Fruit fly (Drosophila melanogaster) whole organism, embryonic: Measurements from ENCODE around the gene ppk.
A peak's percentile ranks its signal among the peaks of the same experiment; 100 is the strongest.

Experiments used
- Aef1 ChIP-seq: fragments of 200-800 bp; sonication (Bioruptor generic); IDR thresholded peaks from 3 replicates; pipeline ENCODE4 v1.3.6; 2022; ENCODE audit warnings: missing biosample characterization, missing genetic modification characterization
- B-H1 ChIP-seq: fragments of 200-800 bp; sonication (Bioruptor generic); IDR thresholded peaks from 3 replicates; pipeline ENCODE4 v1.3.6; 2022; ENCODE audit warnings: missing biosample characterization, missing genetic modification characterization
- BEAF-32 ChIP-seq: fragments of 200-800 bp; sonication (Bioruptor generic); optimal IDR thresholded peaks from 3 replicates; lab custom pipeline; 2017; ENCODE audit warnings: missing biosample characterization, missing genetic modification characterization, mild to moderate bottlenecking, moderate library complexity, missing genetic modification reagents
- BtbVII ChIP-seq: fragments of 200-800 bp; sonication (Bioruptor generic); optimal IDR thresholded peaks from 3 replicates; lab custom pipeline; 2017; ENCODE audit warnings: missing biosample characterization, mild to moderate bottlenecking, missing genetic modification characterization
- CG1024 ChIP-seq: fragments of 200-800 bp; sonication (Bioruptor generic); IDR thresholded peaks from 2 replicates; pipeline ENCODE4 v1.3.6; 2022; ENCODE audit warnings: missing biosample characterization, missing genetic modification characterization
- CG11504 ChIP-seq: fragments of 200-800 bp; sonication (Bioruptor generic); optimal IDR thresholded peaks from 3 replicates; lab custom pipeline; 2019; ENCODE audit warnings: missing biosample characterization, mild to moderate bottlenecking, missing genetic modification characterization, moderate library complexity
- CG11723 ChIP-seq: fragments of 200-800 bp; sonication (Bioruptor generic); optimal IDR thresholded peaks from 2 replicates; lab custom pipeline; 2017; ENCODE audit warnings: missing biosample characterization, mild to moderate bottlenecking, missing genetic modification characterization
- CG12155 ChIP-seq: fragments of 200-800 bp; sonication (Bioruptor generic); optimal IDR thresholded peaks from 3 replicates; lab custom pipeline; 2016; ENCODE audit warnings: missing biosample characterization, missing genetic modification characterization
- CG1602 ChIP-seq: fragments of 200-800 bp; sonication (Bioruptor generic); optimal IDR thresholded peaks from 3 replicates; lab custom pipeline; 2016; ENCODE audit warnings: missing biosample characterization, missing genetic modification characterization
- CG16815 ChIP-seq: fragments of 200-800 bp; sonication (Bioruptor generic); optimal IDR thresholded peaks from 3 replicates; lab custom pipeline; 2017; ENCODE audit warnings: missing biosample characterization, mild to moderate bottlenecking, missing genetic modification characterization
- CG16863 ChIP-seq: fragments of 200-800 bp; sonication (Bioruptor generic); optimal IDR thresholded peaks from 3 replicates; lab custom pipeline; 2016; ENCODE audit warnings: missing biosample characterization, missing genetic modification characterization
- CG2129 ChIP-seq: fragments of 200-800 bp; sonication (Bioruptor generic); IDR thresholded peaks from 2 replicates; pipeline ENCODE4 v1.3.6; 2022; ENCODE audit warnings: missing biosample characterization, missing genetic modification characterization; ENCODE audit not compliant: partially characterized antibody
- CG2889 ChIP-seq: fragments of 200-800 bp; sonication (Bioruptor generic); IDR thresholded peaks from 3 replicates; pipeline ENCODE4 v1.3.6; 2022; ENCODE audit warnings: missing biosample characterization, missing genetic modification characterization
- CG32532 ChIP-seq: fragments of 200-800 bp; sonication (Bioruptor generic); IDR thresholded peaks from 2 replicates; pipeline ENCODE4 v1.3.6; 2022; ENCODE audit warnings: missing biosample characterization, missing genetic modification characterization
- CG32772 ChIP-seq: fragments of 200-800 bp; sonication (Bioruptor generic); IDR thresholded peaks from 2 replicates; pipeline ENCODE4 v1.3.6; 2022; ENCODE audit warnings: missing biosample characterization, missing genetic modification characterization
- CG34376 ChIP-seq: fragments of 200-800 bp; sonication (Bioruptor generic); optimal IDR thresholded peaks from 2 replicates; lab custom pipeline; 2018; ENCODE audit warnings: missing biosample characterization, mild to moderate bottlenecking, missing genetic modification characterization
- CG4820 ChIP-seq: fragments of 200-800 bp; sonication (Bioruptor generic); optimal IDR thresholded peaks from 3 replicates; lab custom pipeline; 2016; ENCODE audit warnings: missing biosample characterization, missing genetic modification characterization
- CG6689 ChIP-seq: fragments of 200-800 bp; sonication (Bioruptor generic); IDR thresholded peaks from 2 replicates; pipeline ENCODE4 v1.3.6; 2022; ENCODE audit warnings: missing biosample characterization, missing genetic modification characterization
- CTCF ChIP-seq: fragments of 200-800 bp; sonication (Bioruptor generic); optimal IDR thresholded peaks from 2 replicates; lab custom pipeline; 2017; ENCODE audit warnings: missing biosample characterization, mild to moderate bottlenecking, missing genetic modification characterization, moderate library complexity
- Fer1 ChIP-seq: fragments of 200-800 bp; sonication (Bioruptor generic); optimal IDR thresholded peaks from 2 replicates; lab custom pipeline; 2017; ENCODE audit warnings: missing biosample characterization, mild to moderate bottlenecking, missing genetic modification characterization
- Hr39 ChIP-seq: fragments of >200 bp; optimal IDR thresholded peaks from 2 replicates; lab custom pipeline; 2017
- NFAT ChIP-seq: fragments of 200-800 bp; sonication (Bioruptor generic); IDR thresholded peaks from 2 replicates; pipeline ENCODE4 v1.3.6; 2022; ENCODE audit warnings: missing biosample characterization, missing genetic modification characterization
- NK7.1 ChIP-seq: fragments of 200-800 bp; sonication (Bioruptor generic); optimal IDR thresholded peaks from 3 replicates; lab custom pipeline; 2016; ENCODE audit warnings: missing biosample characterization, missing genetic modification characterization
- Six4 ChIP-seq: fragments of 200-800 bp; sonication (Bioruptor generic); optimal IDR thresholded peaks from 2 replicates; lab custom pipeline; 2016; ENCODE audit warnings: missing biosample characterization, missing genetic modification characterization
- Sox102F ChIP-seq: fragments of 200-800 bp; sonication (Bioruptor generic); optimal IDR thresholded peaks from 2 replicates; lab custom pipeline; 2018; ENCODE audit warnings: missing biosample characterization, mild to moderate bottlenecking, missing genetic modification characterization, moderate library complexity
- Sry-δ ChIP-seq: fragments of 200-800 bp; sonication (Bioruptor generic); optimal IDR thresholded peaks from 2 replicates; lab custom pipeline; 2016; ENCODE audit warnings: missing biosample characterization, missing genetic modification characterization
- Taf1 ChIP-seq: fragments of 200-800 bp; sonication (Bioruptor generic); IDR thresholded peaks from 2 replicates; pipeline ENCODE4 v1.3.6; 2022; ENCODE audit warnings: missing biosample characterization, missing genetic modification characterization
- bbx ChIP-seq: fragments of 200-800 bp; sonication (Bioruptor generic); IDR thresholded peaks from 2 replicates; pipeline ENCODE4 v1.3.6; 2022; ENCODE audit warnings: missing biosample characterization, missing genetic modification characterization; ENCODE audit not compliant: partially characterized antibody
- bigmax ChIP-seq: fragments of 200-800 bp; sonication (Bioruptor generic); optimal IDR thresholded peaks from 2 replicates; lab custom pipeline; 2018; ENCODE audit warnings: missing biosample characterization, mild to moderate bottlenecking, missing genetic modification characterization
- bsh ChIP-seq, 2 experiments: fragments of 200-800 bp; sonication (Bioruptor generic); optimal IDR thresholded peaks; 2 replicates each; lab custom pipeline; 2017 to 2018; ENCODE audit warnings: mild to moderate bottlenecking in 2 of 2, missing biosample characterization in 2 of 2, missing genetic modification characterization in 2 of 2, moderate library complexity in 1 of 2
- btn ChIP-seq: fragments of 200-800 bp; sonication (Bioruptor generic); optimal IDR thresholded peaks from 2 replicates; lab custom pipeline; 2016; ENCODE audit warnings: missing biosample characterization, missing genetic modification characterization
- cato ChIP-seq: fragments of 200-800 bp; sonication (Bioruptor generic); optimal IDR thresholded peaks from 2 replicates; lab custom pipeline; 2016; ENCODE audit warnings: missing biosample characterization, missing genetic modification characterization, borderline replicate concordance
- crol ChIP-seq: fragments of 200-800 bp; sonication (Bioruptor generic); IDR thresholded peaks from 2 replicates; pipeline ENCODE4 v1.3.6; 2022; ENCODE audit warnings: missing biosample characterization, missing genetic modification characterization
- dati ChIP-seq: fragments of 200-800 bp; sonication (Bioruptor generic); IDR thresholded peaks from 2 replicates; pipeline ENCODE4 v1.3.6; 2022; ENCODE audit warnings: missing biosample characterization, missing genetic modification characterization
- emc ChIP-seq: fragments of 200-800 bp; sonication (Bioruptor generic); optimal IDR thresholded peaks from 2 replicates; lab custom pipeline; 2016; ENCODE audit warnings: missing biosample characterization, missing genetic modification characterization
- exex ChIP-seq: fragments of 200-800 bp; sonication (Bioruptor generic); optimal IDR thresholded peaks from 4 replicates; lab custom pipeline; 2018; ENCODE audit warnings: missing biosample characterization, mild to moderate bottlenecking, missing genetic modification characterization, moderate library complexity
- gce ChIP-seq: fragments of 200-800 bp; sonication (Bioruptor generic); IDR thresholded peaks from 3 replicates; pipeline ENCODE4 v1.3.6; 2022; ENCODE audit warnings: missing biosample characterization, missing genetic modification characterization
- gfzf ChIP-seq: fragments of 200-800 bp; sonication (Bioruptor generic); optimal IDR thresholded peaks from 2 replicates; lab custom pipeline; 2016; ENCODE audit warnings: missing biosample characterization, mild to moderate bottlenecking, missing genetic modification characterization, moderate library complexity
- hth ChIP-seq: fragments of >200 bp; optimal IDR thresholded peaks from 2 replicates; lab custom pipeline; 2017; ENCODE audit warnings: inconsistent platforms
- lmd ChIP-seq: fragments of 200-800 bp; sonication (Bioruptor generic); IDR thresholded peaks from 2 replicates; pipeline ENCODE4 v1.3.6; 2022; ENCODE audit warnings: missing biosample characterization, missing genetic modification characterization
- lov ChIP-seq, 2 experiments: fragments of 200-800 bp in 1 of 2; fragments of >200 bp in 1 of 2; sonication (Bioruptor generic) in 1 of 2; IDR thresholded peaks in 1 of 2; optimal IDR thresholded peaks in 1 of 2; 2 replicates in 1 of 2; 3 replicates in 1 of 2; pipeline versions ENCODE4 v1.3.6 to Lab custom; 2017 to 2022; ENCODE audit warnings: missing biosample characterization in 1 of 2, missing genetic modification characterization in 1 of 2
- nau ChIP-seq: fragments of 200-800 bp; sonication (Bioruptor generic); optimal IDR thresholded peaks from 3 replicates; lab custom pipeline; 2017; ENCODE audit warnings: missing biosample characterization, mild to moderate bottlenecking, missing genetic modification characterization, missing genetic modification reagents
- otp ChIP-seq: fragments of 200-800 bp; sonication (Bioruptor generic); IDR thresholded peaks from 3 replicates; pipeline ENCODE4, ENCODE4 v1.3.6; 2022; ENCODE audit warnings: missing biosample characterization, missing genetic modification characterization
- pnt ChIP-seq: fragments of 200-800 bp; sonication (Bioruptor generic); optimal IDR thresholded peaks from 3 replicates; lab custom pipeline; 2016; ENCODE audit warnings: missing biosample characterization, missing genetic modification characterization
- repo ChIP-seq: fragments of 200-800 bp; sonication (Bioruptor generic); optimal IDR thresholded peaks from 2 replicates; lab custom pipeline; 2016; ENCODE audit warnings: missing biosample characterization, missing genetic modification characterization
- sens-2 ChIP-seq: fragments of 200-800 bp; sonication (Bioruptor generic); IDR thresholded peaks from 2 replicates; pipeline ENCODE4 v1.3.6; 2022; ENCODE audit warnings: missing biosample characterization, missing genetic modification characterization
- so ChIP-seq: fragments of 200-800 bp; sonication (Bioruptor generic); IDR thresholded peaks from 3 replicates; pipeline ENCODE4 v1.3.6; 2022; ENCODE audit warnings: missing biosample characterization, missing genetic modification characterization
- stc ChIP-seq: fragments of 200-800 bp; sonication (Bioruptor generic); IDR thresholded peaks from 2 replicates; pipeline ENCODE4 v1.3.6; 2022; ENCODE audit warnings: missing biosample characterization, missing genetic modification characterization
- tio ChIP-seq: fragments of 200-800 bp; sonication (Bioruptor generic); optimal IDR thresholded peaks from 2 replicates; lab custom pipeline; 2017; ENCODE audit warnings: missing biosample characterization, missing genetic modification characterization, inconsistent platforms
- twi ChIP-seq: fragments of 200-800 bp; optimal IDR thresholded peaks from 2 replicates; lab custom pipeline; 2019; ENCODE audit warnings: missing biosample characterization, mild to moderate bottlenecking, missing genetic modification characterization, moderate library complexity
- tx ChIP-seq: fragments of 200-800 bp; sonication (Bioruptor generic); optimal IDR thresholded peaks from 2 replicates; lab custom pipeline; 2016; ENCODE audit warnings: missing biosample characterization, missing genetic modification characterization
- usp ChIP-seq: fragments of >200 bp; optimal IDR thresholded peaks from 2 replicates; lab custom pipeline; 2017; ENCODE audit warnings: missing biosample characterization, missing genetic modification characterization

ppk gene

dm6 chr2L:14361736-14362180 is 19.2 kb downstream of the ppk start, which contains the start of gene spel1 (continued):
- TF ChIP-seq BEAF-32 (GFP tag; lab: Kevin White, UChicago): no peak
- peak; percentile 72 for TF ChIP-seq Aef1 (GFP tag; lab: Robert Waterston, UW)
- peak; percentile 60 for TF ChIP-seq tio (GFP tag; lab: Kevin White, UChicago)
- TF ChIP-seq gfzf (GFP tag; lab: Kevin White, UChicago): peak; percentile 80
- no peak for TF ChIP-seq hth
- TF ChIP-seq Six4 (GFP tag; lab: Kevin White, UChicago): peak; percentile 74
- TF ChIP-seq B-H1 (GFP tag; lab: Robert Waterston, UW): peak; percentile 73; the same call in 2 of the 3 replicates
- peak; percentile 77 for TF ChIP-seq NFAT
- TF ChIP-seq CG16815 (GFP tag; lab: Kevin White, UChicago): peak; percentile 31
- peak; percentile 66 for TF ChIP-seq CG1602 (GFP tag; lab: Kevin White, UChicago)
- peak; percentile 80 for TF ChIP-seq lmd (GFP tag; lab: Robert Waterston, UW)
- TF ChIP-seq BtbVII (GFP tag; lab: Kevin White, UChicago): peak; percentile 72
- no peak for TF ChIP-seq tx (GFP tag; lab: Kevin White, UChicago)
- no peak for TF ChIP-seq emc
- peak; percentile 17 for TF ChIP-seq CG34376 (GFP tag; lab: Kevin White, UChicago)
- no peak for TF ChIP-seq pnt (GFP tag; lab: Kevin White, UChicago)
- peak; percentile 33; the same call in 1 of the 3 replicates for TF ChIP-seq otp (GFP tag; lab: Robert Waterston, UW)
- no peak for TF ChIP-seq NK7.1 (GFP tag; lab: Kevin White, UChicago)
- TF ChIP-seq Taf1 (GFP tag; lab: Robert Waterston, UW): peak; percentile 47; the same call in 1 of the 2 replicates
- peak; percentile 38 for TF ChIP-seq nau (GFP tag; lab: Kevin White, UChicago)
- peak; percentile 37 for TF ChIP-seq exex
- peak; percentile 8 for TF ChIP-seq Sry-δ
- TF ChIP-seq CG32772 (GFP tag; lab: Robert Waterston, UW): peak; percentile 74
- peak; percentile 20 for TF ChIP-seq cato (GFP tag; lab: Kevin White, UChicago)
- TF ChIP-seq sens-2 (GFP tag; lab: Robert Waterston, UW): peak; percentile 56
- TF ChIP-seq usp (GFP tag; lab: Kevin White, UChicago): no peak
- TF ChIP-seq bbx (GFP tag; lab: Robert Waterston, UW): no peak
- peak; percentile 53; the same call in 1 of the 3 replicates for TF ChIP-seq CG2889 (GFP tag; lab: Robert Waterston, UW)
- no peak for TF ChIP-seq dati (GFP tag; lab: Robert Waterston, UW)
- TF ChIP-seq CTCF: no peak
- no peak for TF ChIP-seq crol
- no peak for TF ChIP-seq bigmax
- TF ChIP-seq CG1024: peak; percentile 81
- no peak for TF ChIP-seq Hr39 (lab: Kevin White, UChicago)
- peak; percentile 81 for TF ChIP-seq stc
- no peak for TF ChIP-seq lov (optimal IDR thresholded peaks at IDR 0.05; lab: Kevin White, UChicago)
- peak; percentile 30; the same call in 1 of the 3 replicates for TF ChIP-seq lov (GFP tag; IDR thresholded peaks at IDR 0.05; lab: Robert Waterston, UW)
- TF ChIP-seq CG11723 (GFP tag; lab: Kevin White, UChicago): peak; percentile 20
- peak; percentile 59 for TF ChIP-seq CG4820 (GFP tag; lab: Kevin White, UChicago)
- TF ChIP-seq CG32532: peak; percentile 91
- no peak for TF ChIP-seq CG16863 (GFP tag; lab: Kevin White, UChicago)
- TF ChIP-seq gce (GFP tag; lab: Robert Waterston, UW): peak; percentile 56; the same call in 2 of the 3 replicates
- TF ChIP-seq repo: no peak
- TF ChIP-seq CG12155 (GFP tag; lab: Kevin White, UChicago): peak; percentile 70
- peak; percentile 89 for TF ChIP-seq CG11504
- TF ChIP-seq so (GFP tag; lab: Robert Waterston, UW): peak; percentile 78
- TF ChIP-seq btn: no peak
- peak; percentile 79 for TF ChIP-seq Fer1 (GFP tag; lab: Kevin White, UChicago)
- TF ChIP-seq bsh (GFP tag; optimal IDR thresholded peaks at IDR 0.05; lab: Kevin White, UChicago): peak in 1 of 2 experiments; percentile 85
- peak; percentile 83 for TF ChIP-seq CG6689 (GFP tag; lab: Robert Waterston, UW)
- TF ChIP-seq Sox102F (GFP tag; lab: Kevin White, UChicago): peak; percentile 89
- peak; percentile 46 for TF ChIP-seq twi (tag; lab: Kevin White, UChicago)
- no peak for TF ChIP-seq CG2129 (GFP tag; lab: Robert Waterston, UW)
